Worm (Caenorhabditis elegans): ENCODE results near the gene ncx-3.

- no peak for TF ChIP-seq pha-4 (tag; optimal IDR thresholded peaks at IDR 0.05)
- no peak for TF ChIP-seq F13H6.1 (tag; optimal IDR thresholded peaks at IDR 0.05)
- no peak for TF ChIP-seq fkh-10 (GFP tag; optimal IDR thresholded peaks at IDR 0.05)
- no peak for TF ChIP-seq ceh-48 (tag; optimal IDR thresholded peaks at IDR 0.05)
- TF ChIP-seq sox-4 (tag; optimal IDR thresholded peaks at IDR 0.05): no peak
Observed at ce11 chrIV:10698486-10698885, 18.0 kb upstream of the ncx-3 start.

Measured in whole organism, late embryonic.